Worm (Caenorhabditis elegans) whole organism, mixed stage, embryonic: ENCODE results near the gene Y64H9A.2.

Source experiments
- M03D4.4 ChIP-seq: sonication (generic microtip); optimal IDR thresholded peaks from 2 replicates; lab custom pipeline; 2017; ENCODE audit warnings: mild to moderate bottlenecking, missing genetic modification characterization, missing compliant biosample characterization
- bed-3 ChIP-seq: fragments of 200-800 bp; sonication (Bioruptor generic); optimal IDR thresholded peaks from 3 replicates; lab custom pipeline; 2018; ENCODE audit warnings: mild to moderate bottlenecking, missing genetic modification characterization, moderate library complexity, missing compliant biosample characterization
- blmp-1 ChIP-seq: fragments of 150-350 bp; optimal IDR thresholded peaks from 2 replicates; lab custom pipeline; 2014; ENCODE audit warnings: missing biosample characterization, missing genetic modification characterization
- ceh-39 ChIP-seq: fragments of 150-350 bp; optimal IDR thresholded peaks from 2 replicates; lab custom pipeline; 2014; ENCODE audit warnings: missing biosample characterization, missing genetic modification characterization
- ceh-43 ChIP-seq: fragments of 200-800 bp; sonication (Bioruptor generic); optimal IDR thresholded peaks from 2 replicates; lab custom pipeline; 2018; ENCODE audit warnings: mild to moderate bottlenecking, missing genetic modification characterization, moderate library complexity, missing compliant biosample characterization
- cnd-1 ChIP-seq: fragments of 200-800 bp; sonication (Bioruptor generic); optimal IDR thresholded peaks from 2 replicates; lab custom pipeline; 2018; ENCODE audit warnings: mild to moderate bottlenecking, missing genetic modification characterization, missing compliant biosample characterization
- drap-1 ChIP-seq: fragments of 200-800 bp; sonication (Bioruptor generic); optimal IDR thresholded peaks from 3 replicates; lab custom pipeline; 2018; ENCODE audit warnings: mild to moderate bottlenecking, missing genetic modification characterization, missing compliant biosample characterization
- elt-1 ChIP-seq: sonication (generic microtip); optimal IDR thresholded peaks from 2 replicates; lab custom pipeline; 2017; ENCODE audit warnings: missing genetic modification characterization, mild to moderate bottlenecking, missing compliant biosample characterization, antibody characterized with exemption, moderate library complexity, borderline replicate concordance; ENCODE audit not compliant: insufficient read depth
- elt-3 ChIP-seq: fragments of 150-350 bp; optimal IDR thresholded peaks from 2 replicates; lab custom pipeline; 2014; ENCODE audit warnings: missing biosample characterization, missing genetic modification characterization
- flh-1 ChIP-seq: fragments of 200-800 bp; sonication (Bioruptor generic); optimal IDR thresholded peaks from 2 replicates; lab custom pipeline; 2018; ENCODE audit warnings: mild to moderate bottlenecking, missing genetic modification characterization, moderate library complexity, missing compliant biosample characterization
- ham-2 ChIP-seq: fragments of 200-800 bp; sonication (Bioruptor generic); optimal IDR thresholded peaks from 2 replicates; lab custom pipeline; 2018; ENCODE audit warnings: mild to moderate bottlenecking, missing genetic modification characterization, missing compliant biosample characterization
- hlh-1 ChIP-seq: fragments of 150-350 bp; optimal IDR thresholded peaks from 2 replicates; lab custom pipeline; 2014; ENCODE audit warnings: missing biosample characterization, missing genetic modification reagents, missing genetic modification characterization
- lin-13 ChIP-seq: fragments of 150-350 bp; optimal IDR thresholded peaks from 2 replicates; lab custom pipeline; 2014; ENCODE audit warnings: missing biosample characterization, missing genetic modification characterization
- lin-32 ChIP-seq: fragments of 200-800 bp; sonication (Bioruptor generic); optimal IDR thresholded peaks from 2 replicates; lab custom pipeline; 2018; ENCODE audit warnings: mild to moderate bottlenecking, missing genetic modification characterization, missing compliant biosample characterization
- lsy-2 ChIP-seq: fragments of 150-350 bp; optimal IDR thresholded peaks from 2 replicates; lab custom pipeline; 2014; ENCODE audit warnings: missing biosample characterization, missing genetic modification characterization
- mab-5 ChIP-seq: fragments of 150-350 bp; optimal IDR thresholded peaks from 2 replicates; lab custom pipeline; 2014; ENCODE audit warnings: missing biosample characterization, missing genetic modification characterization
- mep-1 ChIP-seq: fragments of 150-350 bp; optimal IDR thresholded peaks from 2 replicates; lab custom pipeline; 2017; ENCODE audit warnings: missing biosample characterization, missing genetic modification reagents, missing genetic modification characterization, inconsistent platforms
- mls-2 ChIP-seq: sonication (generic microtip); optimal IDR thresholded peaks from 2 replicates; lab custom pipeline; 2016; ENCODE audit warnings: mild to moderate bottlenecking, missing genetic modification characterization, moderate library complexity, missing compliant biosample characterization
- nhr-12 ChIP-seq: fragments of 150-350 bp; optimal IDR thresholded peaks from 2 replicates; lab custom pipeline; 2014; ENCODE audit warnings: missing biosample characterization, missing genetic modification characterization
- nhr-2 ChIP-seq: fragments of 150-350 bp; optimal IDR thresholded peaks from 2 replicates; lab custom pipeline; 2014; ENCODE audit warnings: missing biosample characterization, missing genetic modification characterization
- nhr-237 ChIP-seq: fragments of 150-350 bp; optimal IDR thresholded peaks from 2 replicates; lab custom pipeline; 2014; ENCODE audit warnings: missing biosample characterization, missing genetic modification characterization
- nhr-28 ChIP-seq: fragments of 150-350 bp; optimal IDR thresholded peaks from 2 replicates; lab custom pipeline; 2014; ENCODE audit warnings: missing biosample characterization, missing genetic modification characterization
- nhr-76 ChIP-seq: sonication (generic microtip); optimal IDR thresholded peaks from 2 replicates; lab custom pipeline; 2017; ENCODE audit warnings: missing biosample characterization, missing genetic modification characterization
- pha-4 ChIP-seq: fragments of 150-350 bp; optimal IDR thresholded peaks from 2 replicates; lab custom pipeline; 2018; ENCODE audit warnings: missing biosample characterization, missing genetic modification reagents, missing genetic modification characterization
- sem-2 ChIP-seq: fragments of 200-800 bp; sonication (Bioruptor generic); optimal IDR thresholded peaks from 2 replicates; lab custom pipeline; 2018; ENCODE audit warnings: mild to moderate bottlenecking, missing genetic modification characterization, missing compliant biosample characterization
- snpc-4 ChIP-seq: fragments of 150-350 bp; optimal IDR thresholded peaks from 2 replicates; lab custom pipeline; 2014; ENCODE audit warnings: missing biosample characterization, missing genetic modification characterization
- tbx-8 ChIP-seq: fragments of 200-800 bp; sonication (Bioruptor generic); optimal IDR thresholded peaks from 2 replicates; lab custom pipeline; 2018; ENCODE audit warnings: mild to moderate bottlenecking, missing genetic modification characterization, moderate library complexity, missing compliant biosample characterization
- unc-120 ChIP-seq: sonication (generic microtip); optimal IDR thresholded peaks from 2 replicates; lab custom pipeline; 2017; ENCODE audit warnings: missing genetic modification characterization, missing compliant biosample characterization; ENCODE audit not compliant: poor library complexity, severe bottlenecking
- unc-39 ChIP-seq: fragments of 150-350 bp; optimal IDR thresholded peaks from 2 replicates; lab custom pipeline; 2014; ENCODE audit warnings: missing biosample characterization, missing genetic modification characterization
- unc-62 ChIP-seq: fragments of 150-350 bp; optimal IDR thresholded peaks from 2 replicates; lab custom pipeline; 2014; ENCODE audit warnings: missing biosample characterization, missing genetic modification reagents, missing genetic modification characterization
- zip-8 ChIP-seq: fragments of 150-350 bp; optimal IDR thresholded peaks from 2 replicates; lab custom pipeline; 2014; ENCODE audit warnings: missing biosample characterization, missing genetic modification characterization

Y64H9A.2 gene

ce11 chrX:5009000-5009399, 34.8 kb upstream of the Y64H9A.2 start, which contains the start of gene hsd-3:
Gene hsd-3 (plus strand): TSS chrX:5009300.
- no peak for TF ChIP-seq cnd-1 (tag; lab: Kevin White, UChicago)
- no peak for TF ChIP-seq elt-3 (tag; lab: Kevin White, UChicago)

ce11 chrX:5013826-5014225, 29.9 kb upstream of the Y64H9A.2 start, which contains the start of gene ZC449.7:
Gene ZC449.7 (plus strand): TSS chrX:5014074.
- no peak for TF ChIP-seq elt-3 (tag; lab: Kevin White, UChicago)

ce11 chrX:5015775-5016174, 28.0 kb upstream of the Y64H9A.2 start, which contains the start of gene ZC449.8:
Gene ZC449.8 (plus strand): TSS chrX:5016075.
- TF ChIP-seq ceh-43 (GFP tag; lab: Kevin White, UChicago) (no peak), ham-2 (GFP tag; lab: Kevin White, UChicago) (no peak), lin-13 (no peak), snpc-4 (tag; lab: Kevin White, UChicago) (no peak), mls-2 (tag; lab: Kevin White, UChicago) (no peak), unc-62 (GFP tag; lab: Kevin White, UChicago) (no peak), elt-3 (tag; lab: Kevin White, UChicago) (no peak), ceh-39 (tag; lab: Kevin White, UChicago) (no peak), lin-32 (GFP tag; lab: Kevin White, UChicago) (no peak), bed-3 (GFP tag; lab: Kevin White, UChicago) (no peak), elt-1 (tag; lab: Kevin White, UChicago) (no peak), mep-1 (tag; lab: Kevin White, UChicago) (no peak), mab-5 (tag; lab: Kevin White, UChicago) (no peak), blmp-1 (tag; lab: Kevin White, UChicago) (no peak), hlh-1 (tag; lab: Kevin White, UChicago) (no peak), flh-1 (GFP tag; lab: Kevin White, UChicago) (no peak), cnd-1 (tag; lab: Kevin White, UChicago) (no peak), unc-39 (tag; lab: Kevin White, UChicago) (no peak)

- no peak for TF ChIP-seq drap-1 (GFP tag; lab: Kevin White, UChicago)
- no peak for TF ChIP-seq cnd-1 (tag; lab: Kevin White, UChicago)
- no peak for TF ChIP-seq zip-8 (tag; lab: Kevin White, UChicago)
- TF ChIP-seq lin-32 (GFP tag; lab: Kevin White, UChicago), result no peak
- TF ChIP-seq lsy-2 (tag; lab: Kevin White, UChicago), result no peak
- TF ChIP-seq ceh-43 (GFP tag; lab: Kevin White, UChicago), result no peak
These were observed 26.2 kb upstream of the Y64H9A.2 start, which contains the start of gene sek-3 for ce11 chrX:5017591-5017990. Gene sek-3 (plus strand): TSS chrX:5017891.

ce11 chrX:5018062-5018653, 25.6 kb upstream of the Y64H9A.2 start:
- no peak for TF ChIP-seq M03D4.4 (tag; lab: Kevin White, UChicago)
- peak; percentile 46 for TF ChIP-seq mep-1 (tag; lab: Kevin White, UChicago)
- TF ChIP-seq ceh-39 (tag; lab: Kevin White, UChicago), result peak; percentile 23

- TF ChIP-seq elt-1 (tag; lab: Kevin White, UChicago), result no peak
- no peak for TF ChIP-seq pha-4 (tag; lab: Kevin White, UChicago)
- TF ChIP-seq tbx-8, result no peak
- no peak for TF ChIP-seq nhr-12
- TF ChIP-seq flh-1 (GFP tag; lab: Kevin White, UChicago), result no peak
- TF ChIP-seq mep-1 (tag; lab: Kevin White, UChicago), result no peak
- TF ChIP-seq nhr-28 (tag; lab: Kevin White, UChicago), result no peak
- TF ChIP-seq nhr-237 (tag; lab: Kevin White, UChicago), result no peak
- TF ChIP-seq nhr-2 (tag; lab: Kevin White, UChicago), result no peak
- TF ChIP-seq nhr-76 (tag; lab: Kevin White, UChicago), result no peak
- TF ChIP-seq hlh-1 (tag; lab: Kevin White, UChicago), result no peak
- no peak for TF ChIP-seq ceh-43 (GFP tag; lab: Kevin White, UChicago)
- no peak for TF ChIP-seq sem-2
- TF ChIP-seq unc-120 (tag; lab: Kevin White, UChicago), result no peak
- TF ChIP-seq blmp-1 (tag; lab: Kevin White, UChicago), result no peak
- TF ChIP-seq snpc-4 (tag; lab: Kevin White, UChicago), result no peak
- TF ChIP-seq, all 35 proteins: peak for 0
These were observed 22.8 kb upstream of the Y64H9A.2 start, which contains the start of gene ZC449.2 for ce11 chrX:5020996-5021395. Gene ZC449.2 (plus strand): TSS chrX:5021285.
